In genomic region chrX:16787416-16787900, dm6 we compare ENCODE assay signal across 5 fruit fly cellular contexts.
TF ChIP-seq lines count a peak whose summit lies in the region.

No protein-coding gene starts in this region.

- no peak for TF ChIP-seq CTCF in whole organism, embryonic (GFP tag; optimal IDR thresholded peaks at IDR 0.05; lab: Kevin White, UChicago)

TF ChIP-seq in whole organism, adult, 20 proteins besides CTCF, POLR2A, EP300 and RAD21:
- TF ChIP-seq CG11617 (GFP tag; optimal IDR thresholded peaks at IDR 0.05; lab: Kevin White, UChicago) (peak; percentile 7), Crg-1 (GFP tag; optimal IDR thresholded peaks at IDR 0.05; lab: Kevin White, UChicago) (peak; percentile 12), CG7101 (tag; optimal IDR thresholded peaks at IDR 0.05; lab: Kevin White, UChicago) (peak; percentile 58), kay (GFP tag; lab: Kevin White, UChicago; ENCODE audit: borderline replicate concordance) (no peak), Mnt (GFP tag; optimal IDR thresholded peaks at IDR 0.05; lab: Kevin White, UChicago) (no peak), CG14711 (tag; optimal IDR thresholded peaks at IDR 0.05; lab: Kevin White, UChicago) (peak; percentile 17), cnc (optimal IDR thresholded peaks at IDR 0.05; lab: Kevin White, UChicago) (no peak), bab1 (GFP tag; optimal IDR thresholded peaks at IDR 0.05; lab: Kevin White, UChicago) (peak; percentile 3)

TF ChIP-seq in whole organism, embryonic, 481 proteins besides CTCF, POLR2A, EP300 and RAD21 (continues in another document):
- TF ChIP-seq trem (tag; optimal IDR thresholded peaks at IDR 0.05; lab: Kevin White, UChicago) (peak; percentile 40), CG15601 (tag; optimal IDR thresholded peaks at IDR 0.05; lab: Kevin White, UChicago) (peak; percentile 1), ranshi (GFP tag; IDR thresholded peaks at IDR 0.05; lab: Robert Waterston, UW) (no peak), CG42726 (GFP tag; IDR thresholded peaks at IDR 0.05; lab: Robert Waterston, UW; ENCODE audit: partially characterized antibody) (peak; percentile 51; the same call in 1 of the 2 replicates), Gug (GFP tag; IDR thresholded peaks at IDR 0.05; lab: Robert Waterston, UW) (0 out of 4 replicates have a peak, but pooled peaks have one; percentile 29), CHES-1-like (GFP tag; optimal IDR thresholded peaks at IDR 0.05; lab: Kevin White, UChicago) (no peak), CG31365 (tag; optimal IDR thresholded peaks at IDR 0.05; lab: Kevin White, UChicago) (no peak), CG12769 (tag; optimal IDR thresholded peaks at IDR 0.05; lab: Kevin White, UChicago) (no peak), CkIIα-i1 (GFP tag; IDR thresholded peaks at IDR 0.05; lab: Robert Waterston, UW) (no peak), Chrac-16 (GFP tag; optimal IDR thresholded peaks at IDR 0.05; lab: Kevin White, UChicago) (no peak), CG13287 (GFP tag; IDR thresholded peaks at IDR 0.05; lab: Robert Waterston, UW; ENCODE audit: partially characterized antibody) (peak; percentile 65), fu2 (GFP tag; optimal IDR thresholded peaks at IDR 0.05; lab: Kevin White, UChicago) (no peak), ind (GFP tag; optimal IDR thresholded peaks at IDR 0.05; lab: Kevin White, UChicago) (no peak), toy (GFP tag; IDR thresholded peaks at IDR 0.05; lab: Robert Waterston, UW) (no peak), cas (GFP tag; IDR thresholded peaks at IDR 0.05; lab: Robert Waterston, UW) (no peak), Lpt (GFP tag; optimal IDR thresholded peaks at IDR 0.05; lab: Kevin White, UChicago) (no peak), BEAF-32 (GFP tag; optimal IDR thresholded peaks at IDR 0.05; lab: Kevin White, UChicago) (peak; percentile 76), Optix (GFP tag; IDR thresholded peaks at IDR 0.05; lab: Robert Waterston, UW) (no peak), dati (GFP tag; IDR thresholded peaks at IDR 0.05; lab: Robert Waterston, UW) (no peak), HmgD (GFP tag; optimal IDR thresholded peaks at IDR 0.05; lab: Kevin White, UChicago) (no peak), CG14710 (tag; optimal IDR thresholded peaks at IDR 0.05; lab: Kevin White, UChicago) (peak; percentile 25)

TF ChIP-seq in whole organism, prepupa, 60 proteins besides CTCF, POLR2A, EP300 and RAD21:
- TF ChIP-seq CG6163 (GFP tag; IDR thresholded peaks at IDR 0.05; lab: Robert Waterston, UW) (0 out of 3 replicates have a peak, but pooled peaks have one; percentile 12), CG8319 (GFP tag; optimal IDR thresholded peaks at IDR 0.05; lab: Kevin White, UChicago) (no peak), Sox14 (GFP tag; optimal IDR thresholded peaks at IDR 0.05; lab: Kevin White, UChicago) (peak; percentile 61), CG31627 (GFP tag; optimal IDR thresholded peaks at IDR 0.05; lab: Kevin White, UChicago) (peak; percentile 0), Eip78C (GFP tag; lab: Kevin White, UChicago) (no peak), acj6 (GFP tag; optimal IDR thresholded peaks at IDR 0.05; lab: Kevin White, UChicago) (peak; percentile 39), CG10631 (GFP tag; optimal IDR thresholded peaks at IDR 0.05; lab: Kevin White, UChicago) (no peak)

TF ChIP-seq in whole organism, pupa, 21 proteins besides CTCF, POLR2A, EP300 and RAD21:
- 0 out of 2 replicates have a peak, but pooled peaks have one; percentile 11 for TF ChIP-seq CG12605 (GFP tag; IDR thresholded peaks at IDR 0.05; lab: Robert Waterston, UW)
- no peak for TF ChIP-seq Pif1A (GFP tag; optimal IDR thresholded peaks at IDR 0.05; lab: Kevin White, UChicago)
- 0 out of 2 replicates have a peak, but pooled peaks have one; percentile 5 for TF ChIP-seq Ets98B (GFP tag; IDR thresholded peaks at IDR 0.05; lab: Robert Waterston, UW)
- no peak for TF ChIP-seq CG10348 (GFP tag; IDR thresholded peaks at IDR 0.05; lab: Robert Waterston, UW)
- TF ChIP-seq CG4496 (GFP tag; IDR thresholded peaks at IDR 0.05; lab: Robert Waterston, UW), result peak; percentile 28; the same call in 2 of the 3 replicates
- no peak for TF ChIP-seq CG34367 (tag; optimal IDR thresholded peaks at IDR 0.05; lab: Kevin White, UChicago)

TF ChIP-seq in whole organism, wandering third instar larva, 38 proteins besides CTCF, POLR2A, EP300 and RAD21:
- TF ChIP-seq Myc (optimal IDR thresholded peaks at IDR 0.05; lab: Kevin White, UChicago) (peak; percentile 13), CG32264 (GFP tag; optimal IDR thresholded peaks at IDR 0.05; lab: Kevin White, UChicago) (no peak), psq (GFP tag; optimal IDR thresholded peaks at IDR 0.05; lab: Kevin White, UChicago) (peak; percentile 63), Mio (GFP tag; optimal IDR thresholded peaks at IDR 0.05; lab: Kevin White, UChicago) (no peak), pan (optimal IDR thresholded peaks at IDR 0.05; lab: Kevin White, UChicago) (no peak), CG9705 (GFP tag; optimal IDR thresholded peaks at IDR 0.05; lab: Kevin White, UChicago) (no peak), foxo (GFP tag; optimal IDR thresholded peaks at IDR 0.05; lab: Kevin White, UChicago) (peak in 1 of 2 experiments; percentile 18), GATAd (GFP tag; optimal IDR thresholded peaks at IDR 0.05; lab: Kevin White, UChicago) (no peak), rgr (GFP tag; optimal IDR thresholded peaks at IDR 0.05; lab: Kevin White, UChicago) (no peak), Vsx2 (GFP tag; optimal IDR thresholded peaks at IDR 0.05; lab: Kevin White, UChicago; ENCODE audit: partially characterized antibody) (no peak), N (GFP tag; optimal IDR thresholded peaks at IDR 0.05; lab: Kevin White, UChicago) (no peak), HLH106 (tag; optimal IDR thresholded peaks at IDR 0.05; lab: Kevin White, UChicago) (peak; percentile 23)
